Worm (Caenorhabditis elegans) whole organism, L4 larva: Measurements from ENCODE around the gene Y47D3A.34.

Source experiments
- F10B5.3 ChIP-seq: sonication (generic microtip); optimal IDR thresholded peaks from 2 replicates; lab custom pipeline; 2016; ENCODE audit warnings: mild to moderate bottlenecking, missing genetic modification characterization, missing compliant biosample characterization
- F26F4.8 ChIP-seq: fragments of 200-800 bp; sonication (Bioruptor generic); conservative IDR thresholded peaks from 2 replicates; pipeline ENCODE4 v1.3.6; 2022; ENCODE audit warnings: missing genetic modification characterization, missing compliant biosample characterization
- T26A8.4 ChIP-seq: fragments of 200-800 bp; sonication (Bioruptor generic); IDR thresholded peaks from 2 replicates; pipeline ENCODE4 v1.3.6; 2022; ENCODE audit warnings: missing genetic modification characterization, missing compliant biosample characterization
- Y5F2A.4 ChIP-seq: fragments of 200-800 bp; sonication (Bioruptor generic); optimal IDR thresholded peaks from 2 replicates; lab custom pipeline; 2018; ENCODE audit warnings: mild to moderate bottlenecking, missing genetic modification characterization, missing compliant biosample characterization
- aha-1 ChIP-seq: fragments of 150-350 bp; peaks from one replicate; lab custom pipeline; 2014; ENCODE audit warnings: missing biosample characterization, missing genetic modification characterization
- ama-1 ChIP-seq: fragments of 150-350 bp; optimal IDR thresholded peaks from 2 replicates; lab custom pipeline; 2014; ENCODE audit warnings: inconsistent platforms, mixed read lengths
- cey-2 ChIP-seq: sonication (generic microtip); optimal IDR thresholded peaks from 3 replicates; lab custom pipeline; 2017; ENCODE audit warnings: missing genetic modification characterization, mild to moderate bottlenecking, missing compliant biosample characterization, antibody characterized with exemption, borderline replicate concordance; ENCODE audit not compliant: insufficient read depth
- daf-12 ChIP-seq: fragments of 150-350 bp; optimal IDR thresholded peaks from 2 replicates; lab custom pipeline; 2014; ENCODE audit warnings: missing biosample characterization, missing genetic modification reagents, missing genetic modification characterization
- daf-16 ChIP-seq, 3 experiments: sonication (generic microtip); optimal IDR thresholded peaks; 2 replicates each; lab custom pipeline; 2016 to 2017; ENCODE audit warnings: missing genetic modification characterization in 3 of 3, missing genetic modification reagents in 3 of 3, mild to moderate bottlenecking in 2 of 3, missing compliant biosample characterization in 2 of 3, missing biosample characterization in 1 of 3, moderate library complexity in 1 of 3
- dmd-6 ChIP-seq: fragments of 200-800 bp; sonication (Bioruptor generic); IDR thresholded peaks from 2 replicates; pipeline ENCODE4 v1.3.6; 2022; ENCODE audit warnings: missing genetic modification reagents, missing genetic modification characterization, missing compliant biosample characterization
- dmd-8 ChIP-seq: fragments of 200-800 bp; sonication (Bioruptor generic); IDR thresholded peaks from 2 replicates; pipeline ENCODE4 v1.3.6; 2022; ENCODE audit warnings: missing genetic modification characterization, missing compliant biosample characterization
- dpl-1 ChIP-seq: fragments of 150-350 bp; optimal IDR thresholded peaks from 2 replicates; lab custom pipeline; 2014; ENCODE audit warnings: missing biosample characterization, missing genetic modification reagents, missing genetic modification characterization
- dve-1 ChIP-seq: sonication (generic microtip); optimal IDR thresholded peaks from 2 replicates; lab custom pipeline; 2017; ENCODE audit warnings: antibody characterized with exemption, mild to moderate bottlenecking, missing genetic modification characterization, missing compliant biosample characterization; ENCODE audit not compliant: insufficient read depth
- egl-27 ChIP-seq: sonication (generic microtip); optimal IDR thresholded peaks from 3 replicates; lab custom pipeline; 2017; ENCODE audit warnings: missing biosample characterization, missing genetic modification reagents, missing genetic modification characterization
- egl-43 ChIP-seq: fragments of 200-800 bp; sonication (Bioruptor generic); IDR thresholded peaks from 2 replicates; pipeline ENCODE4 v1.3.6; 2022; ENCODE audit warnings: missing genetic modification reagents, missing genetic modification characterization, missing compliant biosample characterization
- hif-1 ChIP-seq, 2 experiments: sonication (generic microtip); optimal IDR thresholded peaks; 2 replicates each; lab custom pipeline; 2016 to 2017; ENCODE audit warnings: missing compliant biosample characterization in 2 of 2, missing genetic modification characterization in 2 of 2, missing genetic modification reagents in 2 of 2, missing genotype in 2 of 2, mild to moderate bottlenecking in 1 of 2
- hlh-11 ChIP-seq: fragments of 200-800 bp; sonication (Bioruptor generic); optimal IDR thresholded peaks from 2 replicates; lab custom pipeline; 2018; ENCODE audit warnings: mild to moderate bottlenecking, missing genetic modification characterization, missing compliant biosample characterization
- hlh-30 ChIP-seq: sonication (generic microtip); optimal IDR thresholded peaks from 2 replicates; lab custom pipeline; 2017; ENCODE audit warnings: antibody characterized with exemption, mild to moderate bottlenecking, missing genetic modification characterization, missing compliant biosample characterization; ENCODE audit not compliant: insufficient read depth
- lin-13 ChIP-seq: fragments of 150-350 bp; optimal IDR thresholded peaks from 2 replicates; lab custom pipeline; 2014; ENCODE audit warnings: missing biosample characterization, missing genetic modification reagents, missing genetic modification characterization
- lin-38 ChIP-seq: fragments of 200-800 bp; sonication (Bioruptor generic); IDR thresholded peaks from 2 replicates; pipeline ENCODE4 v1.3.6; 2022; ENCODE audit warnings: missing genetic modification reagents, missing genetic modification characterization, missing compliant biosample characterization
- mdl-1 ChIP-seq, 2 experiments: fragments of 150-350 bp in 1 of 2; sonication (generic microtip) in 1 of 2; optimal IDR thresholded peaks; 2 replicates each; lab custom pipeline; 2014 to 2017; ENCODE audit warnings: missing biosample characterization in 2 of 2, missing genetic modification characterization in 2 of 2
- mep-1 ChIP-seq: fragments of 150-350 bp; sonication (generic microtip); optimal IDR thresholded peaks from 3 replicates; lab custom pipeline; 2014; ENCODE audit warnings: missing biosample characterization, missing genetic modification characterization
- mes-2 ChIP-seq: sonication (generic microtip); optimal IDR thresholded peaks from 2 replicates; lab custom pipeline; 2016; ENCODE audit warnings: missing genotype, mild to moderate bottlenecking, missing genetic modification characterization, missing compliant biosample characterization; ENCODE audit not compliant: poor library complexity, severe bottlenecking
- mxl-2 ChIP-seq: fragments of 200-800 bp; sonication (Bioruptor generic); conservative IDR thresholded peaks from 2 replicates; pipeline ENCODE4 v1.3.6; 2022; ENCODE audit warnings: missing genetic modification reagents, missing genetic modification characterization, missing compliant biosample characterization
- nhr-28 ChIP-seq: fragments of 150-350 bp; optimal IDR thresholded peaks from 2 replicates; lab custom pipeline; 2014; ENCODE audit warnings: missing biosample characterization, missing genetic modification characterization
- nhr-42 ChIP-seq: fragments of 200-800 bp; sonication (Bioruptor generic); IDR thresholded peaks from 2 replicates; pipeline ENCODE4 v1.3.6; 2022; ENCODE audit warnings: missing genetic modification characterization, missing compliant biosample characterization
- nhr-6 ChIP-seq: fragments of 150-350 bp; optimal IDR thresholded peaks from 2 replicates; lab custom pipeline; 2014; ENCODE audit warnings: missing biosample characterization, missing genetic modification characterization
- nhr-77 ChIP-seq: fragments of 150-350 bp; optimal IDR thresholded peaks from 2 replicates; lab custom pipeline; 2014; ENCODE audit warnings: missing biosample characterization, missing genetic modification characterization
- pqm-1 ChIP-seq: sonication (generic microtip); optimal IDR thresholded peaks from 2 replicates; lab custom pipeline; 2017; ENCODE audit warnings: missing biosample characterization, missing genetic modification characterization
- unc-62 ChIP-seq, 3 experiments: fragments of 150-350 bp in 1 of 3; sonication (generic microtip); optimal IDR thresholded peaks in 2 of 3; peaks in 1 of 3; 1 replicate in 1 of 3; 2 replicates in 2 of 3; lab custom pipeline; 2014 to 2017; ENCODE audit warnings: missing biosample characterization in 3 of 3, missing genetic modification characterization in 3 of 3, missing genetic modification reagents in 3 of 3, missing genotype in 1 of 3
- ztf-7 ChIP-seq: fragments of 150-350 bp; optimal IDR thresholded peaks from 2 replicates; lab custom pipeline; 2014; ENCODE audit warnings: missing biosample characterization, missing genetic modification characterization

Gene Y47D3A.34

DNA sequence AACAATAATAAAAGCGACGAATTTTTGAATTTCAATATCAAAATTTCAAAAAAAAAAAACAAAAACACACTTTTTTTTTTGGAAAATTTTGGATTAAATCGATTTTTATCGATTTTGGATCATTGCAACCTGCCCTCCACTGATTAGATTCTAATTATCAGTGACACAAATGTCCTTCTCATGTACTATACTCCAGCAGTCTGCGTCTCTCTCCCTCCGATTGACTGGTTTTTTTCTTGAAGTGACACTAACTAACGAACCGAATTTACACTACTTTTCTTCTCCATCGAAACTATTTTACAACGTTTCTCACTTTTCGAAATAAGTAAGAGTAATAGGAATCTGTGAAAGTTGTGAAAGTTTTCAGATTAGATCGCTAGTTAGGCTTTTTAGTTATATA lies 6.1 kb upstream of the Y47D3A.34 start:
- peak; percentile 21 for TF ChIP-seq pqm-1 (tag; lab: Kevin White, UChicago)
- peak; percentile 35 for TF ChIP-seq dve-1 (tag; lab: Kevin White, UChicago)
- TF ChIP-seq daf-16 (GFP tag; optimal IDR thresholded peaks at IDR 0.05; lab: Kevin White, UChicago), result no peak
- peak; percentile 40 for TF ChIP-seq daf-16 (tag; optimal IDR thresholded peaks at IDR 0.05; lab: Kevin White, UChicago)
- TF ChIP-seq hlh-11, result peak; percentile 16
- no peak for TF ChIP-seq cey-2 (tag; lab: Kevin White, UChicago)
- TF ChIP-seq egl-43 (GFP tag; lab: Robert Waterston, UW), result no peak
- TF ChIP-seq mep-1, result peak; percentile 11
- TF ChIP-seq aha-1, result peak; percentile 9
- peak; percentile 26 for TF ChIP-seq hlh-30
- no peak for TF ChIP-seq Y5F2A.4
- TF ChIP-seq nhr-6 (tag; lab: Kevin White, UChicago), result peak; percentile 35
- peak; percentile 85 for TF ChIP-seq nhr-28 (tag; lab: Kevin White, UChicago)
- TF ChIP-seq dmd-6 (GFP tag; lab: Robert Waterston, UW), result peak; percentile 34; the same call in 1 of the 2 replicates
- peak in 1 of 2 experiments; percentile 16 for TF ChIP-seq unc-62 (GFP tag; optimal IDR thresholded peaks at IDR 0.05 in 1 of 2; lab: Kevin White, UChicago)
- TF ChIP-seq unc-62 (tag; optimal IDR thresholded peaks at IDR 0.05; lab: Kevin White, UChicago), result no peak

- no peak for TF ChIP-seq nhr-6 (tag; lab: Kevin White, UChicago)
- TF ChIP-seq aha-1, result peak; percentile 85
These were observed 4.1 kb upstream of the Y47D3A.34 start for ce11 chrIII:11238790-11239189.

- no peak for TF ChIP-seq mxl-2 (GFP tag; lab: Robert Waterston, UW)
- TF ChIP-seq lin-38 (GFP tag; lab: Robert Waterston, UW), result 0 out of 2 replicates have a peak, but pooled peaks have one; percentile 19
- TF ChIP-seq hlh-11, result no peak
These were observed 3.6 kb upstream of the Y47D3A.34 start for ce11 chrIII:11238309-11238708.

DNA sequence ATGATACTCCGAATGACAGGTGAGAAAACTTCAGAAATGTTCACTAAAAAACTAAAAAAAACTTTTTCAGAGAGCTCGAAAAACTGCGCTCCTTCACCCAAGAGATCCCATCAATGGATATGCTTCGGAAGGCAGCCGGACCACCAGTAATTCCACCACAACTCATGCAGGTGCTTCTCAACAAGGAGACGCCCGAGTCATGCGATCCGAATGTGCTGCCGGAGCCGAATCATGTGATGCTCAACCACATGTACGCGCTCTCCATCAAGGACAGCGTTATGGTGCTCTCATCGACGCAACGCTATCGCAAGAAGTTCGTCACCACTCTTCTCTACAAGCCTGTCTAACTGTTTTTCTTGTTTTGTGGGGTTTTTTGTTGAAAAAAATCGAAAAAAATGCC lies 3.1 kb upstream of the Y47D3A.34 start:
- TF ChIP-seq hlh-30 (peak; percentile 21), dmd-8 (no peak)

DNA sequence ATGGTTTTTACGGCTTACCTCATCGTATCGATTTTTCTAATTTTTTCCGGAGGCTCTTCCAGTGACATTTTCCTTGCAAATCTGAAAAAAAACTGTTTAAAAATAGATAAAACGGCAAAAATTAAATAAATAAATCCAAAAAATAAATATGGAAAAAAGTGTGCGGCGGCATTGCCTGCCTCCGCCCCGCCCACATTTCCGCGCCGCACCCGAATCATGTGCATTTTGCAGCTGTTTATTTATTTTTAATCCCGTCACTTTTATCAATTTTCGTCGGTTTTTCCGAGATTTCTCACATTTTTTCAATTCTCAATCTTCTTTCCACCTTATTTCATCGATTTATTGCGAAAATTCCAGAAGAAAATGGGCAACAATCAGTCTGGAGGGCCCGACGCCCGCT lies 2.1 kb upstream of the Y47D3A.34 start, which contains the start of the genes Y47D3A.14 and aakb-2:
Gene Y47D3A.14, minus strand, starts transcription at position 81 of the 400 bp plus-strand sequence.
Gene aakb-2, plus strand, starts transcription at position 356 of the 400 bp plus-strand sequence.
- TF ChIP-seq hlh-30 (peak; percentile 96), ama-1 (lab: Kevin White, UChicago) (peak; percentile 22), dmd-6 (GFP tag; lab: Robert Waterston, UW) (peak; percentile 32; the same call in 1 of the 2 replicates), dpl-1 (peak; percentile 57), ztf-7 (tag; lab: Kevin White, UChicago) (no peak), hif-1 (tag; optimal IDR thresholded peaks at IDR 0.05; lab: Kevin White, UChicago) (peak in 1 of 2 experiments; percentile 53), mdl-1 (tag; optimal IDR thresholded peaks at IDR 0.05; lab: Kevin White, UChicago) (peak in 1 of 2 experiments; percentile 49), lin-13 (GFP tag; lab: Kevin White, UChicago) (peak; percentile 46), mes-2 (tag; lab: Kevin White, UChicago) (peak; percentile 86), lin-38 (GFP tag; lab: Robert Waterston, UW) (peak; percentile 51), nhr-77 (tag; lab: Kevin White, UChicago) (peak; percentile 54), nhr-42 (GFP tag; lab: Robert Waterston, UW) (no peak), daf-16 (GFP tag; optimal IDR thresholded peaks at IDR 0.05; lab: Kevin White, UChicago) (peak in 1 of 2 experiments; percentile 7), daf-16 (tag; optimal IDR thresholded peaks at IDR 0.05; lab: Kevin White, UChicago) (peak; percentile 68), hlh-11 (peak; percentile 91), egl-27 (tag; lab: Kevin White, UChicago) (no peak), aha-1 (no peak), T26A8.4 (no peak), F26F4.8 (no peak), F10B5.3 (tag; lab: Kevin White, UChicago) (no peak), daf-12 (tag; lab: Kevin White, UChicago) (no peak), nhr-28 (tag; lab: Kevin White, UChicago) (peak; percentile 21)
